Fruit fly (Drosophila melanogaster) whole organism, wandering third instar larva: ENCODE measurements around the gene Prtl99C.

ENCODE experiments used
- Hr83 ChIP-seq: fragments of 200-300 bp; sonication (Bioruptor generic); optimal IDR thresholded peaks from 2 replicates; lab custom pipeline; 2016; ENCODE audit warnings: missing biosample characterization, mild to moderate bottlenecking, missing genetic modification characterization, moderate library complexity; ENCODE audit not compliant: poor library complexity, severe bottlenecking
- dl ChIP-seq, 2 experiments: fragments of 175-275, 200-275 bp in 1 of 2; fragments of 200-275 bp in 1 of 2; sonication (Bioruptor generic); optimal IDR thresholded peaks; lab custom pipeline; 2018; ENCODE audit warnings: mild to moderate bottlenecking in 2 of 2, missing biosample characterization in 2 of 2, missing genetic modification characterization in 2 of 2, moderate library complexity in 2 of 2; ENCODE audit not compliant: partially characterized antibody in 2 of 2, insufficient read depth in 1 of 2

DNA sequence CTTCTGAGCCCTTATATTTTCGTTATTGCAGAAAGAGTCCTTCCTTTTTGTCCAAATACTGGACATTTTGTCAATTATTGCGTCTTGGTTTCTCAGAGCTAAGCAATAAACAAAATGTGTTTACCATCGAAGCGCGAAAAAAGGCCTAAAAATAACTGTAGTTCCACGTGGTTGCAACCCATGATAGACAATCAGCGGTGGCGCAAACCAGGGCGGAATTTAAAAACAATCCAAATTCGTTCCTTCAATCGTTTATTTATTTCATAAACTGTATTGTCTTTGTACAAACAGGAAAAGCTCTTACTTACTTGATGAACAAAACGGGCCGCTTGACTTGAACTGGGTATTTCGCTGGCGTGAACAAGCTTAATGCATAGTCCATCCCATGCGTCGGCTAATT, 23.1 kb downstream of the Prtl99C start, which contains the start of gene CG7824:
- TF ChIP-seq dl (GFP tag; optimal IDR thresholded peaks at IDR 0.05; lab: Kevin White, UChicago; ENCODE audit: insufficient read depth in 1 of 2, partially characterized antibody in 2 of 2) (no peak), Hr83 (GFP tag; lab: Kevin White, UChicago) (no peak)
